Fruit fly (Drosophila melanogaster) whole organism: ENCODE results near the gene CG11811.

Experiments
- CG8478 ChIP-seq: fragments of >200 bp; optimal IDR thresholded peaks from 2 replicates; lab custom pipeline; 2018; ENCODE audit warnings: inconsistent platforms
- pan ChIP-seq: fragments of >200 bp; optimal IDR thresholded peaks from 2 replicates; lab custom pipeline; 2017
- psq ChIP-seq: fragments of >200 bp; optimal IDR thresholded peaks from 2 replicates; lab custom pipeline; 2017
- usp ChIP-seq: fragments of >200 bp; optimal IDR thresholded peaks from 2 replicates; lab custom pipeline; 2017; ENCODE audit warnings: missing biosample characterization, missing genetic modification characterization, mixed read lengths

dm6 chr3L:10734561-10734960, 43.7 kb downstream of the CG11811 start:
- TF ChIP-seq usp (GFP tag; lab: Kevin White, UChicago) (no peak), CG8478 (no peak), psq (no peak), pan (no peak)
